ENCODE assay signal across 2 worm cellular contexts in the genomic region with DNA sequence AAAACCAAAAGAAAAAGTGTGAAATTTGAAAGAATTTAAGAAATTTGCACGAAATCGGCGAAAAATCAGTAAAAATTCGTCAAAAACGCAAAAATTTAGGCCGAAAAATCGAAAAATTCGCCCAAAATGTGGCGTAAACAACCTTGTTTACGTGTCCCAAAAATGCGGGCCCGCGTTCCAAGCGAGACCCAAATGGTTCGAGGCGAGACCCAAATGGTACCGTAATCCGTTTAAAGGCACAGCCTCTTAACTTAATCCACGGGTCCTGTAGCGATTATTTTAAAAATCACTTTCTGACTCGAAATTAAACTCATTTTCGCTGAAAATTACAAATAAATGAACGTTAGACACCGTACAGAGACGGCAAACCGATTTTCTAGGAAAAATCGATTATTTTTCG.
A peak's percentile ranks its signal among the peaks of the same experiment; 100 is the strongest.
TF ChIP-seq lines count a peak whose summit lies in the region.

No protein-coding gene starts in this region.

TF ChIP-seq in whole organism, L4 larva, 104 proteins besides CTCF, POLR2A, EP300 and RAD21:
- TF ChIP-seq mxl-3 (GFP tag; optimal IDR thresholded peaks at IDR 0.05; lab: Kevin White, UChicago) = no peak
- TF ChIP-seq hlh-30 (tag; optimal IDR thresholded peaks at IDR 0.05; lab: Kevin White, UChicago; ENCODE audit: insufficient read depth) = no peak
- TF ChIP-seq hif-1 (tag; optimal IDR thresholded peaks at IDR 0.05; lab: Kevin White, UChicago) = no peak
- TF ChIP-seq arid-1 (GFP tag; conservative IDR thresholded peaks at IDR 0.05; lab: Robert Waterston, UW) = 0 out of 2 replicates have a peak, but pooled peaks have one; percentile 36
- peak; percentile 76 for TF ChIP-seq lin-38 (GFP tag; IDR thresholded peaks at IDR 0.05; lab: Robert Waterston, UW)
- TF ChIP-seq nhr-48 (tag; optimal IDR thresholded peaks at IDR 0.05; lab: Kevin White, UChicago) = no peak
- TF ChIP-seq F49E8.2 (tag; optimal IDR thresholded peaks at IDR 0.05; lab: Kevin White, UChicago; ENCODE audit: borderline replicate concordance) = peak; percentile 81
- TF ChIP-seq nhr-28 (tag; optimal IDR thresholded peaks at IDR 0.05; lab: Kevin White, UChicago) = no peak
- TF ChIP-seq Y48G9A.11 (GFP tag; IDR thresholded peaks at IDR 0.05; lab: Robert Waterston, UW) = peak; percentile 69
- no peak for TF ChIP-seq lin-39 (tag; optimal IDR thresholded peaks at IDR 0.05; lab: Kevin White, UChicago)
- TF ChIP-seq ceh-44 (GFP tag; IDR thresholded peaks at IDR 0.05; lab: Robert Waterston, UW) = 0 out of 2 replicates have a peak, but pooled peaks have one; percentile 16
- TF ChIP-seq F10B5.3 (tag; optimal IDR thresholded peaks at IDR 0.05; lab: Kevin White, UChicago) = no peak
- TF ChIP-seq skn-1 (tag; optimal IDR thresholded peaks at IDR 0.05; lab: Kevin White, UChicago) = no peak
- TF ChIP-seq nhr-41 (GFP tag; IDR thresholded peaks at IDR 0.05; lab: Robert Waterston, UW) = no peak
- no peak for TF ChIP-seq rbr-2 (tag; optimal IDR thresholded peaks at IDR 0.05; lab: Kevin White, UChicago)
- no peak for TF ChIP-seq spr-3 (GFP tag; optimal IDR thresholded peaks at IDR 0.05; lab: Kevin White, UChicago)
- TF ChIP-seq Y105C5A.15 (GFP tag; IDR thresholded peaks at IDR 0.05; lab: Robert Waterston, UW) = no peak
- TF ChIP-seq tag-97 (GFP tag; IDR thresholded peaks at IDR 0.05; lab: Robert Waterston, UW) = no peak
- TF ChIP-seq snpc-1.2 (GFP tag; IDR thresholded peaks at IDR 0.05; lab: Robert Waterston, UW) = 0 out of 2 replicates have a peak, but pooled peaks have one; percentile 60
- TF ChIP-seq unc-130 (GFP tag; optimal IDR thresholded peaks at IDR 0.05; lab: Kevin White, UChicago) = peak; percentile 68
TF ChIP-seq in whole organism, L4 larva: peak in this region for 7.

TF ChIP-seq in whole organism, young adult, 124 proteins besides CTCF, POLR2A, EP300 and RAD21 (continues in another document):
- TF ChIP-seq let-607 (tag; optimal IDR thresholded peaks at IDR 0.05; lab: Kevin White, UChicago) = no peak
- TF ChIP-seq ccch-3 (GFP tag; optimal IDR thresholded peaks at IDR 0.05; lab: Kevin White, UChicago) = no peak
- no peak for TF ChIP-seq ceh-58 (GFP tag; IDR thresholded peaks at IDR 0.05; lab: Robert Waterston, UW)
- no peak for TF ChIP-seq sptf-2 (GFP tag; optimal IDR thresholded peaks at IDR 0.05; lab: Kevin White, UChicago)
- TF ChIP-seq nfya-2 (GFP tag; IDR thresholded peaks at IDR 0.05; lab: Robert Waterston, UW) = no peak
- TF ChIP-seq tlf-1 (GFP tag; optimal IDR thresholded peaks at IDR 0.05; lab: Kevin White, UChicago) = peak; percentile 63
- TF ChIP-seq lsl-1 (GFP tag; optimal IDR thresholded peaks at IDR 0.05; lab: Kevin White, UChicago) = peak; percentile 95
- TF ChIP-seq xnd-1 (tag; optimal IDR thresholded peaks at IDR 0.05; lab: Kevin White, UChicago) = peak; percentile 92
- TF ChIP-seq tbp1 (GFP tag; optimal IDR thresholded peaks at IDR 0.05; lab: Kevin White, UChicago) = peak; percentile 41
- no peak for TF ChIP-seq mel-28 (tag; optimal IDR thresholded peaks at IDR 0.05; lab: Kevin White, UChicago; ENCODE audit: borderline replicate concordance)
- TF ChIP-seq B0035.1 (tag; optimal IDR thresholded peaks at IDR 0.05; lab: Kevin White, UChicago) = no peak
- TF ChIP-seq lin-54 (GFP tag; optimal IDR thresholded peaks at IDR 0.05; lab: Kevin White, UChicago) = peak; percentile 69
- TF ChIP-seq ztf-25 (GFP tag; IDR thresholded peaks at IDR 0.05; lab: Robert Waterston, UW) = no peak
- TF ChIP-seq dpff-1 (tag; optimal IDR thresholded peaks at IDR 0.05; lab: Kevin White, UChicago) = no peak
- no peak for TF ChIP-seq hlh-12 (tag; optimal IDR thresholded peaks at IDR 0.05; lab: Kevin White, UChicago)
- TF ChIP-seq T26A5.8 (tag; optimal IDR thresholded peaks at IDR 0.05; lab: Kevin White, UChicago) = no peak
- TF ChIP-seq F33H1.4 (GFP tag; IDR thresholded peaks at IDR 0.05; lab: Robert Waterston, UW) = peak; percentile 97
- peak; percentile 56 for TF ChIP-seq efl-1 (GFP tag; optimal IDR thresholded peaks at IDR 0.05; lab: Kevin White, UChicago)
- no peak for TF ChIP-seq pha-4 (tag; optimal IDR thresholded peaks at IDR 0.05; lab: Kevin White, UChicago)
- no peak for TF ChIP-seq die-1 (tag; optimal IDR thresholded peaks at IDR 0.05; lab: Kevin White, UChicago)
- TF ChIP-seq F57C9.4 (tag; optimal IDR thresholded peaks at IDR 0.05; lab: Kevin White, UChicago) = no peak
- TF ChIP-seq dpl-1 (GFP tag; optimal IDR thresholded peaks at IDR 0.05; lab: Kevin White, UChicago) = peak; percentile 25
- TF ChIP-seq ztf-26 (tag; optimal IDR thresholded peaks at IDR 0.05; lab: Kevin White, UChicago) = no peak
- peak; percentile 32; the same call in 1 of the 2 replicates for TF ChIP-seq hmg-1.2 (GFP tag; IDR thresholded peaks at IDR 0.05; lab: Robert Waterston, UW)
- no peak for TF ChIP-seq F10E7.11 (tag; optimal IDR thresholded peaks at IDR 0.05; lab: Kevin White, UChicago)
- TF ChIP-seq ceh-100 (GFP tag; IDR thresholded peaks at IDR 0.05; lab: Robert Waterston, UW) = no peak
- peak; percentile 90 for TF ChIP-seq D2030.7 (GFP tag; IDR thresholded peaks at IDR 0.05; lab: Robert Waterston, UW)
- TF ChIP-seq unc-130 (GFP tag; optimal IDR thresholded peaks at IDR 0.05; lab: Kevin White, UChicago) = no peak
- TF ChIP-seq hsf-1 (GFP tag; IDR thresholded peaks at IDR 0.05; lab: Robert Waterston, UW) = peak; percentile 69
- TF ChIP-seq F55B11.4 (tag; optimal IDR thresholded peaks at IDR 0.05; lab: Kevin White, UChicago; ENCODE audit: borderline replicate concordance, insufficient read depth) = no peak
- no peak for TF ChIP-seq fkh-3 (tag; optimal IDR thresholded peaks at IDR 0.05; lab: Kevin White, UChicago)
- TF ChIP-seq snpc-1.3 (tag; optimal IDR thresholded peaks at IDR 0.05; lab: Kevin White, UChicago; ENCODE audit: insufficient read depth) = no peak
- TF ChIP-seq ekl-4 (GFP tag; IDR thresholded peaks at IDR 0.05; lab: Robert Waterston, UW) = no peak
- TF ChIP-seq unc-62 (GFP tag; optimal IDR thresholded peaks at IDR 0.05; lab: Kevin White, UChicago) = no peak
- TF ChIP-seq F57A8.1 (GFP tag; optimal IDR thresholded peaks at IDR 0.05; lab: Kevin White, UChicago) = no peak
- TF ChIP-seq sea-2 (GFP tag; IDR thresholded peaks at IDR 0.05; lab: Robert Waterston, UW) = no peak
- no peak for TF ChIP-seq rpc-1 (optimal IDR thresholded peaks at IDR 0.05; lab: Kevin White, UChicago)
- TF ChIP-seq rpc-1 (tag; optimal IDR thresholded peaks at IDR 0.05; lab: Kevin White, UChicago) = no peak
- 0 out of 2 replicates have a peak, but pooled peaks have one; percentile 22 for TF ChIP-seq Y67H2A.10 (GFP tag; conservative IDR thresholded peaks at IDR 0.05; lab: Robert Waterston, UW)
- TF ChIP-seq repo-1 (tag; optimal IDR thresholded peaks at IDR 0.05; lab: Kevin White, UChicago) = no peak
- no peak for TF ChIP-seq gei-17 (GFP tag; optimal IDR thresholded peaks at IDR 0.05; lab: Kevin White, UChicago)
- TF ChIP-seq B0336.3 (GFP tag; IDR thresholded peaks at IDR 0.05; lab: Robert Waterston, UW) = no peak
- no peak for TF ChIP-seq T07F8.4 (tag; optimal IDR thresholded peaks at IDR 0.05; lab: Kevin White, UChicago)
- TF ChIP-seq chd-7 (tag; optimal IDR thresholded peaks at IDR 0.05; lab: Kevin White, UChicago) = no peak
- TF ChIP-seq ztf-22 (GFP tag; optimal IDR thresholded peaks at IDR 0.05; lab: Kevin White, UChicago) = no peak
- TF ChIP-seq mes-4 (tag; optimal IDR thresholded peaks at IDR 0.05; lab: Kevin White, UChicago) = no peak
- TF ChIP-seq snpc-3.4 (tag; optimal IDR thresholded peaks at IDR 0.05; lab: Kevin White, UChicago) = peak; percentile 54
- TF ChIP-seq mcd-1 (GFP tag; IDR thresholded peaks at IDR 0.05; lab: Robert Waterston, UW) = peak; percentile 72
- TF ChIP-seq aptf-3 (GFP tag; IDR thresholded peaks at IDR 0.05; lab: Robert Waterston, UW) = no peak
- 0 out of 2 replicates have a peak, but pooled peaks have one; percentile 44 for TF ChIP-seq attf-3 (GFP tag; conservative IDR thresholded peaks at IDR 0.05; lab: Robert Waterston, UW)
- no peak for TF ChIP-seq madf-10 (tag; optimal IDR thresholded peaks at IDR 0.05; lab: Kevin White, UChicago)
- no peak for TF ChIP-seq let-526 (GFP tag; IDR thresholded peaks at IDR 0.05; lab: Robert Waterston, UW)
- no peak for TF ChIP-seq athp-1 (tag; optimal IDR thresholded peaks at IDR 0.05; lab: Kevin White, UChicago)
- no peak for TF ChIP-seq egl-44 (GFP tag; IDR thresholded peaks at IDR 0.05; lab: Robert Waterston, UW)
- TF ChIP-seq F52B5.7 (tag; optimal IDR thresholded peaks at IDR 0.05; lab: Kevin White, UChicago) = no peak
- no peak for TF ChIP-seq him-1 (tag; optimal IDR thresholded peaks at IDR 0.05; lab: Kevin White, UChicago)
- TF ChIP-seq attf-6 (GFP tag; IDR thresholded peaks at IDR 0.05; lab: Robert Waterston, UW) = 0 out of 2 replicates have a peak, but pooled peaks have one; percentile 31
- TF ChIP-seq somi-1 (GFP tag; optimal IDR thresholded peaks at IDR 0.05; lab: Kevin White, UChicago) = no peak
- peak; percentile 75 for TF ChIP-seq pbrm-1 (GFP tag; IDR thresholded peaks at IDR 0.05; lab: Robert Waterston, UW)
- TF ChIP-seq K12H6.12 (tag; optimal IDR thresholded peaks at IDR 0.05; lab: Kevin White, UChicago) = no peak
- no peak for TF ChIP-seq ZK185.1 (tag; optimal IDR thresholded peaks at IDR 0.05; lab: Kevin White, UChicago; ENCODE audit: poor library complexity, severe bottlenecking)
- TF ChIP-seq egl-18 (GFP tag; IDR thresholded peaks at IDR 0.05; lab: Robert Waterston, UW) = no peak
- TF ChIP-seq F37B4.10 (GFP tag; IDR thresholded peaks at IDR 0.05; lab: Robert Waterston, UW) = no peak
- TF ChIP-seq Y53F4B.3 (GFP tag; IDR thresholded peaks at IDR 0.05; lab: Robert Waterston, UW) = no peak
- no peak for TF ChIP-seq lsy-27 (tag; optimal IDR thresholded peaks at IDR 0.05; lab: Kevin White, UChicago; ENCODE audit: borderline replicate concordance, insufficient read depth)
- no peak for TF ChIP-seq ceh-40 (GFP tag; IDR thresholded peaks at IDR 0.05; lab: Robert Waterston, UW)
- peak; percentile 89 for TF ChIP-seq madf-8 (GFP tag; conservative IDR thresholded peaks at IDR 0.05; lab: Robert Waterston, UW)
- TF ChIP-seq atf-7 (tag; optimal IDR thresholded peaks at IDR 0.05; lab: Kevin White, UChicago) = no peak
- TF ChIP-seq F49E8.2 (tag; optimal IDR thresholded peaks at IDR 0.05; lab: Kevin White, UChicago; ENCODE audit: insufficient read depth) = peak; percentile 90
- no peak for TF ChIP-seq bed-1 (GFP tag; IDR thresholded peaks at IDR 0.05; lab: Robert Waterston, UW)
